Worm (Caenorhabditis elegans) whole organism, midembryonic: ENCODE results near the gene F10D2.8.

Source experiments
- T22C8.4 ChIP-seq: fragments of 200-800 bp; sonication (Bioruptor generic); IDR thresholded peaks from 2 replicates; pipeline ENCODE4 v1.3.6; 2022; ENCODE audit warnings: missing genetic modification characterization, missing compliant biosample characterization
- flt-1 ChIP-seq: fragments of 200-800 bp; sonication (Bioruptor generic); IDR thresholded peaks from 2 replicates; pipeline ENCODE4 v1.3.6; 2022; ENCODE audit warnings: missing genetic modification characterization, missing compliant biosample characterization
- klf-2 ChIP-seq: fragments of 200-800 bp; sonication (Bioruptor generic); conservative IDR thresholded peaks from 2 replicates; pipeline ENCODE4 v1.3.6; 2022; ENCODE audit warnings: missing genetic modification reagents, missing genetic modification characterization, missing compliant biosample characterization
- med-1 ChIP-seq: sonication (generic microtip); optimal IDR thresholded peaks from 2 replicates; lab custom pipeline; 2017; ENCODE audit warnings: missing genetic modification characterization, mild to moderate bottlenecking, missing compliant biosample characterization, antibody characterized with exemption, missing genetic modification reagents; ENCODE audit not compliant: insufficient read depth
- ref-1 ChIP-seq: fragments of 200-800 bp; sonication (Bioruptor generic); conservative IDR thresholded peaks from 2 replicates; pipeline ENCODE4 v1.3.6; 2022; ENCODE audit warnings: missing genetic modification reagents, missing genetic modification characterization, missing compliant biosample characterization
- tab-1 ChIP-seq: fragments of 200-800 bp; sonication (Bioruptor generic); IDR thresholded peaks from 2 replicates; pipeline ENCODE4 v1.3.6; 2022; ENCODE audit warnings: missing genetic modification characterization, missing compliant biosample characterization
- ztf-23 ChIP-seq: fragments of 200-800 bp; sonication (Bioruptor generic); IDR thresholded peaks from 2 replicates; pipeline ENCODE4 v1.3.6; 2022; ENCODE audit warnings: missing genetic modification reagents, missing genetic modification characterization, missing compliant biosample characterization

DNA sequence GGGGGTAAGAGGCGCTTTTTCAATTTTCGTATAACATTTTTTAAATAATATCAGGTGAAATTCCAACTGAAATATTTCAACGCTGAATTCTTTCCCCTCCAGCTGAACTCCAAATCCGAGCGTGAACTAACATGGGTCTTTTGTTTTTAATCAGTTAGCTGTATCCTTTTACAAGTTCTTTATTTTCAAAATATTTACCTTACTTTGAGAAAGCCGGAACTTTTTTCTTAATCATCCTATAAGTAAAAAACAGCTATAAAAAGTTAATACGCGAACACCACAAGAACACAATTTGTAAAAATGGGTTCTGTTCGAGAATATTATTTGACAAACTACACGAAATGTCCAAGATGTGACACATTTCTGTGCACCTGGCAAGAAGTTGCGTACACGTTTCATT is 13.7 kb upstream of the F10D2.8 start, which contains the start of gene srh-83:
- no peak for TF ChIP-seq ztf-23 (GFP tag; lab: Robert Waterston, UW)
- TF ChIP-seq ref-1 (GFP tag; lab: Robert Waterston, UW) = no peak
- TF ChIP-seq tab-1 = no peak
- TF ChIP-seq klf-2 (GFP tag; lab: Robert Waterston, UW) = no peak
- TF ChIP-seq med-1 (GFP tag; lab: Kevin White, UChicago) = no peak
- TF ChIP-seq T22C8.4 (GFP tag; lab: Robert Waterston, UW) = no peak
- TF ChIP-seq flt-1 (GFP tag; lab: Robert Waterston, UW) = no peak
